Worm (Caenorhabditis elegans) whole organism, L4 larva: Measurements from ENCODE around the gene puf-7.

Source experiments
- R02D3.7 ChIP-seq: fragments of 150-350 bp; sonication (generic microtip); optimal IDR thresholded peaks from 3 replicates; lab custom pipeline; 2014; ENCODE audit warnings: missing biosample characterization, missing genetic modification characterization
- unc-39 ChIP-seq: sonication (generic microtip); optimal IDR thresholded peaks from 2 replicates; lab custom pipeline; 2017; ENCODE audit warnings: missing biosample characterization, missing genetic modification characterization

DNA sequence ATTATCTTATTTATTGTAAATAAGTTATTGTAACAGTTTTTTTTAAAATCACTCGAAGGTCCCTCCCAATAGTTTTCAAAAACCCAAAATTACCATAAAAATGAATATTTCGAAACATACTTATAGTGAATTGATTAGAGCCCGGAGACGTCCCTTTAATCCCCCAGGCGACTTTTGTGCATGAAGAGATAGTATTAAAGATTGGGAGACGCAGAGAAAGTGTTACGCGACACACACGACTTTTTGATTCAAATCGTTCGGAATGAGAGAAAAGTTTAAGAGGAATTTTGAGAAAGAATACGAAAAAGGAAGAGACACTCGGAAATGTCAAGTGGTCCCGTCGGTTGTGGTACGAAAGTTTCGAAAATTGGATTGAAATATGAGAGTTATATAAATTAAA, 6.6 kb downstream of the puf-7 start:
- no peak for TF ChIP-seq R02D3.7 (tag; lab: Kevin White, UChicago)
- TF ChIP-seq unc-39 (tag; lab: Kevin White, UChicago) = no peak
